Fruit fly (Drosophila melanogaster): ENCODE results near the gene CG15059.

- TF ChIP-seq Hr83 (GFP tag; optimal IDR thresholded peaks at IDR 0.05; ENCODE audit: poor library complexity, severe bottlenecking) (no peak), h (GFP tag; optimal IDR thresholded peaks at IDR 0.05) (no peak), pan (optimal IDR thresholded peaks at IDR 0.05) (no peak), Myc (optimal IDR thresholded peaks at IDR 0.05) (no peak), rgr (GFP tag; optimal IDR thresholded peaks at IDR 0.05) (no peak), sv (GFP tag; optimal IDR thresholded peaks at IDR 0.05) (no peak), Mio (GFP tag; optimal IDR thresholded peaks at IDR 0.05) (no peak)
Measured at dm6 chrX:18245182-18245581, 14.1 kb downstream of the CG15059 start.

Data from whole organism, wandering third instar larva.